Worm (Caenorhabditis elegans): Measurements from ENCODE around the gene mfsd-10.

ce11 chrX:17329075-17329474, 39.4 kb downstream of the mfsd-10 start:
- TF ChIP-seq skn-1 (tag; optimal IDR thresholded peaks at IDR 0.05) (no peak), nhr-11 (tag; optimal IDR thresholded peaks at IDR 0.05) (no peak), mdl-1 (tag; optimal IDR thresholded peaks at IDR 0.05) (no peak), C16A3.4 (tag; optimal IDR thresholded peaks at IDR 0.05) (no peak), ztf-11 (tag; optimal IDR thresholded peaks at IDR 0.05) (no peak), fkh-10 (GFP tag; optimal IDR thresholded peaks at IDR 0.05) (no peak), pqm-1 (tag; optimal IDR thresholded peaks at IDR 0.05) (no peak), snpc-4 (tag; optimal IDR thresholded peaks at IDR 0.05) (no peak), dsc-1 (tag; optimal IDR thresholded peaks at IDR 0.05) (no peak), nhr-237 (tag; optimal IDR thresholded peaks at IDR 0.05) (no peak), rnt-1 (tag; optimal IDR thresholded peaks at IDR 0.05) (no peak), mep-1 (tag; optimal IDR thresholded peaks at IDR 0.05) (no peak), elt-3 (tag; optimal IDR thresholded peaks at IDR 0.05) (no peak), ceh-88 (GFP tag; IDR thresholded peaks at IDR 0.05) (no peak)
